Worm (Caenorhabditis elegans): Measurements from ENCODE around the gene mut-14.
A peak's percentile ranks its signal among the peaks of the same experiment; 100 is the strongest.

ce11 chrV:5699835-5700441, 39.4 kb upstream of the mut-14 start, which contains the start of gene clec-1:
- TF ChIP-seq swsn-7 (tag; optimal IDR thresholded peaks at IDR 0.05) (no peak), blmp-1 (tag; optimal IDR thresholded peaks at IDR 0.05) (peak; percentile 74), lin-15B (tag; optimal IDR thresholded peaks at IDR 0.05) (no peak), fos-1 (tag; optimal IDR thresholded peaks at IDR 0.05) (no peak), fkh-10 (GFP tag; optimal IDR thresholded peaks at IDR 0.05) (no peak), nhr-12 (tag; optimal IDR thresholded peaks at IDR 0.05) (no peak), ceh-82 (tag; optimal IDR thresholded peaks at IDR 0.05) (no peak), ztf-11 (tag; optimal IDR thresholded peaks at IDR 0.05) (no peak), unc-130 (tag; optimal IDR thresholded peaks at IDR 0.05) (no peak), dpl-1 (GFP tag; optimal IDR thresholded peaks at IDR 0.05) (no peak)
